Fruit fly (Drosophila melanogaster): Measurements from ENCODE around the gene Sras.
A peak's percentile ranks its signal among the peaks of the same experiment; 100 is the strongest.

Gene Sras

dm6 chr3L:5577250-5578138, 13.9 kb downstream of the Sras start, which contains the start of gene Msr-110 (continued):
- peak; percentile 86 for TF ChIP-seq ind (GFP tag; optimal IDR thresholded peaks at IDR 0.05)
- TF ChIP-seq sob (GFP tag; IDR thresholded peaks at IDR 0.05): peak; percentile 94
- peak; percentile 65 for TF ChIP-seq CG4707 (GFP tag; optimal IDR thresholded peaks at IDR 0.05)
- TF ChIP-seq scrt (GFP tag; optimal IDR thresholded peaks at IDR 0.05): peak; percentile 80
- peak; percentile 83 for TF ChIP-seq CG17829 (tag; optimal IDR thresholded peaks at IDR 0.05)
- no peak for TF ChIP-seq bbx (GFP tag; IDR thresholded peaks at IDR 0.05; ENCODE audit: partially characterized antibody)
- peak; percentile 87 for TF ChIP-seq sqz (GFP tag; optimal IDR thresholded peaks at IDR 0.05)
- TF ChIP-seq nerfin-1 (tag; optimal IDR thresholded peaks at IDR 0.05): peak; percentile 84
- TF ChIP-seq gsb-n (tag; optimal IDR thresholded peaks at IDR 0.05): peak; percentile 77
- TF ChIP-seq CG7745 (tag; optimal IDR thresholded peaks at IDR 0.05): no peak
- peak; percentile 74 for TF ChIP-seq Hand (GFP tag; optimal IDR thresholded peaks at IDR 0.05)
- peak; percentile 85; the same call in 2 of the 3 replicates for TF ChIP-seq CG7357 (GFP tag; IDR thresholded peaks at IDR 0.05)
- peak; percentile 89 for TF ChIP-seq CG6689 (GFP tag; IDR thresholded peaks at IDR 0.05)
- no peak for TF ChIP-seq NC2β (GFP tag; optimal IDR thresholded peaks at IDR 0.05)
- peak; percentile 62 for TF ChIP-seq da (GFP tag; optimal IDR thresholded peaks at IDR 0.05)
- TF ChIP-seq CG33557 (GFP tag; optimal IDR thresholded peaks at IDR 0.05): no peak
- TF ChIP-seq CG10543 (GFP tag; optimal IDR thresholded peaks at IDR 0.05): peak; percentile 89
- peak; percentile 61 for TF ChIP-seq wek (GFP tag; optimal IDR thresholded peaks at IDR 0.05)
- peak; percentile 85 for TF ChIP-seq CG10147 (GFP tag; optimal IDR thresholded peaks at IDR 0.05)
- peak; percentile 74 for TF ChIP-seq CG3407 (GFP tag; optimal IDR thresholded peaks at IDR 0.05)
- peak; percentile 69; the same call in 1 of the 2 replicates for TF ChIP-seq GATAe (GFP tag; conservative IDR thresholded peaks at IDR 0.05)
- peak; percentile 95 for TF ChIP-seq Ptx1 (GFP tag; IDR thresholded peaks at IDR 0.05)
- peak; percentile 80 for TF ChIP-seq CG9437 (GFP tag; optimal IDR thresholded peaks at IDR 0.05)
- peak; percentile 95 for TF ChIP-seq CG13894 (tag; optimal IDR thresholded peaks at IDR 0.05)
- peak; percentile 83 for TF ChIP-seq D19B (GFP tag; optimal IDR thresholded peaks at IDR 0.05)
- no peak for TF ChIP-seq pzg (GFP tag; optimal IDR thresholded peaks at IDR 0.05)
- TF ChIP-seq Oaz (GFP tag; IDR thresholded peaks at IDR 0.05): peak; percentile 76
- peak; percentile 6 for TF ChIP-seq CG3065 (GFP tag; optimal IDR thresholded peaks at IDR 0.05)
- TF ChIP-seq CG17612 (GFP tag; IDR thresholded peaks at IDR 0.05): peak; percentile 23
- no peak for TF ChIP-seq sima (GFP tag; optimal IDR thresholded peaks at IDR 0.05)
- TF ChIP-seq tio (GFP tag; optimal IDR thresholded peaks at IDR 0.05): peak; percentile 77
- peak; percentile 79 for TF ChIP-seq CG16863 (GFP tag; optimal IDR thresholded peaks at IDR 0.05)
- no peak for TF ChIP-seq inv (GFP tag; IDR thresholded peaks at IDR 0.05; ENCODE audit: partially characterized antibody)
- TF ChIP-seq sd (tag; optimal IDR thresholded peaks at IDR 0.05): peak; percentile 82
- peak; percentile 67 for TF ChIP-seq CG6654 (GFP tag; optimal IDR thresholded peaks at IDR 0.05)
- TF ChIP-seq CG12659 (GFP tag; optimal IDR thresholded peaks at IDR 0.05): peak; percentile 92
- TF ChIP-seq CG5180 (GFP tag; optimal IDR thresholded peaks at IDR 0.05): peak; percentile 83
- TF ChIP-seq Xbp1 (GFP tag; optimal IDR thresholded peaks at IDR 0.05): peak; percentile 80
- TF ChIP-seq Hsf (GFP tag; optimal IDR thresholded peaks at IDR 0.05): peak; percentile 80
- TF ChIP-seq CG30020 (tag; optimal IDR thresholded peaks at IDR 0.05): peak; percentile 43
- TF ChIP-seq sc (optimal IDR thresholded peaks at IDR 0.05): no peak
- TF ChIP-seq sc (GFP tag; optimal IDR thresholded peaks at IDR 0.05): peak; percentile 66
- TF ChIP-seq CG12391 (tag; optimal IDR thresholded peaks at IDR 0.05): peak; percentile 89
- TF ChIP-seq tx (GFP tag; optimal IDR thresholded peaks at IDR 0.05): peak; percentile 67
- TF ChIP-seq repo (GFP tag; optimal IDR thresholded peaks at IDR 0.05): peak; percentile 42
- TF ChIP-seq chm (GFP tag; IDR thresholded peaks at IDR 0.05): peak; percentile 28; the same call in 1 of the 2 replicates
- TF ChIP-seq CG13624 (GFP tag; optimal IDR thresholded peaks at IDR 0.05): peak; percentile 78
